Fruit fly (Drosophila melanogaster) whole organism, embryonic: ENCODE measurements around the gene CG46459.

ENCODE experiments used
- ATbp ChIP-seq: fragments of 200-800 bp; sonication (Bioruptor generic); optimal IDR thresholded peaks from 2 replicates; lab custom pipeline; 2017; ENCODE audit warnings: missing biosample characterization, mild to moderate bottlenecking, missing genetic modification characterization, missing genetic modification reagents
- Awh ChIP-seq: fragments of 200-800 bp; sonication (Bioruptor generic); IDR thresholded peaks from 2 replicates; pipeline ENCODE4, ENCODE4 v1.3.6; 2022; ENCODE audit warnings: missing biosample characterization, missing genetic modification characterization
- Bgb ChIP-seq: fragments of 200-800 bp; sonication (Bioruptor generic); IDR thresholded peaks from 2 replicates; pipeline ENCODE4 v1.3.6; 2022; ENCODE audit warnings: missing biosample characterization, missing genetic modification characterization; ENCODE audit not compliant: partially characterized antibody
- CG11504 ChIP-seq: fragments of 200-800 bp; sonication (Bioruptor generic); optimal IDR thresholded peaks from 3 replicates; lab custom pipeline; 2019; ENCODE audit warnings: missing biosample characterization, mild to moderate bottlenecking, missing genetic modification characterization, moderate library complexity
- CG13287 ChIP-seq: fragments of 200-800 bp; sonication (Bioruptor generic); IDR thresholded peaks from 2 replicates; pipeline ENCODE4 v1.3.6; 2022; ENCODE audit warnings: missing biosample characterization, missing genetic modification characterization; ENCODE audit not compliant: partially characterized antibody
- CG14050 ChIP-seq: fragments of 200-800 bp; sonication (Bioruptor generic); IDR thresholded peaks from 3 replicates; pipeline ENCODE4 v1.3.6; 2022; ENCODE audit warnings: missing biosample characterization, missing genetic modification characterization
- CG14860 ChIP-seq: fragments of 200-800 bp; sonication (Bioruptor generic); IDR thresholded peaks from 3 replicates; pipeline ENCODE4 v1.3.6; 2022; ENCODE audit warnings: missing biosample characterization, missing genetic modification characterization; ENCODE audit not compliant: partially characterized antibody
- CG16813 ChIP-seq: fragments of 200-800 bp; sonication (Bioruptor generic); IDR thresholded peaks from 3 replicates; pipeline ENCODE4 v1.3.6; 2022; ENCODE audit warnings: missing biosample characterization, missing genetic modification characterization; ENCODE audit not compliant: partially characterized antibody
- CG17186 ChIP-seq: fragments of 200-800 bp; sonication (Bioruptor generic); optimal IDR thresholded peaks from 3 replicates; lab custom pipeline; 2017; ENCODE audit warnings: missing biosample characterization, missing genetic modification reagents, missing genetic modification characterization
- CG17361 ChIP-seq: fragments of 200-800 bp; sonication (Bioruptor generic); IDR thresholded peaks from 3 replicates; pipeline ENCODE4 v1.3.6; 2022; ENCODE audit warnings: missing biosample characterization, missing genetic modification characterization
- CG31388 ChIP-seq: fragments of 200-800 bp; sonication (Bioruptor generic); optimal IDR thresholded peaks from 2 replicates; lab custom pipeline; 2016; ENCODE audit warnings: missing biosample characterization, missing genetic modification characterization
- CG34224 ChIP-seq: fragments of 200-800 bp; sonication (Bioruptor generic); IDR thresholded peaks from 3 replicates; pipeline ENCODE4 v1.3.6; 2022; ENCODE audit warnings: missing biosample characterization, missing genetic modification characterization; ENCODE audit not compliant: partially characterized antibody
- CG7963 ChIP-seq: fragments of 200-800 bp; sonication (Bioruptor generic); IDR thresholded peaks from 3 replicates; pipeline ENCODE4 v1.3.6; 2022; ENCODE audit warnings: missing biosample characterization, missing genetic modification characterization; ENCODE audit not compliant: partially characterized antibody
- CG9797 ChIP-seq: fragments of 200-800 bp; sonication (Bioruptor generic); optimal IDR thresholded peaks from 3 replicates; lab custom pipeline; 2018; ENCODE audit warnings: missing biosample characterization, mild to moderate bottlenecking, missing genetic modification characterization
- D19A ChIP-seq: fragments of 200-800 bp; optimal IDR thresholded peaks from 3 replicates; lab custom pipeline; 2019; ENCODE audit warnings: missing biosample characterization, mild to moderate bottlenecking, missing genetic modification characterization, moderate library complexity
- Dll ChIP-seq: fragments of 200-800 bp; sonication (Bioruptor generic); IDR thresholded peaks from 4 replicates; pipeline ENCODE4 v1.3.6; 2022; ENCODE audit warnings: missing biosample characterization, missing genetic modification characterization; ENCODE audit not compliant: partially characterized antibody
- Dp ChIP-seq: fragments of 200-800 bp; sonication (Bioruptor generic); optimal IDR thresholded peaks from 2 replicates; lab custom pipeline; 2018; ENCODE audit warnings: missing biosample characterization, mild to moderate bottlenecking, missing genetic modification characterization, moderate library complexity
- HLH4C ChIP-seq: fragments of 200-800 bp; sonication (Bioruptor generic); IDR thresholded peaks from 3 replicates; pipeline ENCODE4 v1.3.6; 2022; ENCODE audit warnings: missing biosample characterization, missing genetic modification characterization; ENCODE audit not compliant: partially characterized antibody
- HmgZ ChIP-seq: fragments of 200-800 bp; sonication (Bioruptor generic); optimal IDR thresholded peaks from 2 replicates; lab custom pipeline; 2018; ENCODE audit warnings: missing biosample characterization, mild to moderate bottlenecking, missing genetic modification characterization
- Hmr ChIP-seq: fragments of 200-800 bp; sonication (Bioruptor generic); optimal IDR thresholded peaks from 3 replicates; lab custom pipeline; 2017; ENCODE audit warnings: mild to moderate bottlenecking, missing biosample characterization, missing genetic modification reagents, missing genetic modification characterization
- MESR4 ChIP-seq: fragments of 200-800 bp; sonication (Bioruptor generic); optimal IDR thresholded peaks from 2 replicates; lab custom pipeline; 2018; ENCODE audit warnings: missing biosample characterization, mild to moderate bottlenecking, missing genetic modification characterization, moderate library complexity
- Pdp1 ChIP-seq, 2 experiments: fragments of 200-800 bp; sonication (Bioruptor generic); optimal IDR thresholded peaks; 3 replicates each; lab custom pipeline; 2016; ENCODE audit warnings: missing biosample characterization in 2 of 2, missing genetic modification characterization in 2 of 2, mild to moderate bottlenecking in 1 of 2, moderate library complexity in 1 of 2
- Rx ChIP-seq: fragments of 200-800 bp; sonication (Bioruptor generic); IDR thresholded peaks from 2 replicates; pipeline ENCODE4 v1.3.6; 2022; ENCODE audit warnings: missing biosample characterization, missing genetic modification characterization
- Scr ChIP-seq: fragments of 200-800 bp; sonication (Bioruptor generic); IDR thresholded peaks from 2 replicates; pipeline ENCODE4 v1.3.6; 2022; ENCODE audit warnings: missing biosample characterization, missing genetic modification characterization; ENCODE audit not compliant: partially characterized antibody
- Sin3A ChIP-seq: fragments of >200 bp; optimal IDR thresholded peaks from 2 replicates; lab custom pipeline; 2018
- Six4 ChIP-seq: fragments of 200-800 bp; sonication (Bioruptor generic); optimal IDR thresholded peaks from 2 replicates; lab custom pipeline; 2016; ENCODE audit warnings: missing biosample characterization, missing genetic modification characterization
- Sry-δ ChIP-seq: fragments of 200-800 bp; sonication (Bioruptor generic); optimal IDR thresholded peaks from 2 replicates; lab custom pipeline; 2016; ENCODE audit warnings: missing biosample characterization, missing genetic modification characterization
- Vsx1 ChIP-seq: fragments of 200-800 bp; sonication (Bioruptor generic); optimal IDR thresholded peaks from 2 replicates; lab custom pipeline; 2017; ENCODE audit warnings: missing biosample characterization, mild to moderate bottlenecking, missing genetic modification characterization, missing genetic modification reagents
- amos ChIP-seq: fragments of 200-800 bp; sonication (Bioruptor generic); IDR thresholded peaks from 2 replicates; pipeline ENCODE4 v1.3.6; 2022; ENCODE audit warnings: missing biosample characterization, missing genetic modification characterization; ENCODE audit not compliant: partially characterized antibody
- bbx ChIP-seq: fragments of 200-800 bp; sonication (Bioruptor generic); IDR thresholded peaks from 2 replicates; pipeline ENCODE4 v1.3.6; 2022; ENCODE audit warnings: missing biosample characterization, missing genetic modification characterization; ENCODE audit not compliant: partially characterized antibody
- cato ChIP-seq: fragments of 200-800 bp; sonication (Bioruptor generic); optimal IDR thresholded peaks from 2 replicates; lab custom pipeline; 2016; ENCODE audit warnings: missing biosample characterization, missing genetic modification characterization, borderline replicate concordance
- crp ChIP-seq, 2 experiments: fragments of 200-800 bp; sonication (Bioruptor generic); optimal IDR thresholded peaks; 2 replicates in 1 of 2; 3 replicates in 1 of 2; lab custom pipeline; 2017; ENCODE audit warnings: missing biosample characterization in 2 of 2, missing genetic modification characterization in 2 of 2, mild to moderate bottlenecking in 1 of 2, moderate library complexity in 1 of 2
- danr ChIP-seq: fragments of 200-800 bp; sonication (Bioruptor generic); IDR thresholded peaks from 2 replicates; pipeline ENCODE4 v1.3.6; 2022; ENCODE audit warnings: missing biosample characterization, missing genetic modification characterization
- dimm ChIP-seq: fragments of 200-800 bp; sonication (Bioruptor generic); IDR thresholded peaks from 2 replicates; pipeline ENCODE4 v1.3.6; 2022; ENCODE audit warnings: missing biosample characterization, missing genetic modification characterization
- exex ChIP-seq: fragments of 200-800 bp; sonication (Bioruptor generic); optimal IDR thresholded peaks from 4 replicates; lab custom pipeline; 2018; ENCODE audit warnings: missing biosample characterization, mild to moderate bottlenecking, missing genetic modification characterization, moderate library complexity
- fru ChIP-seq: fragments of >200 bp; optimal IDR thresholded peaks from 2 replicates; lab custom pipeline; 2017
- gfzf ChIP-seq: fragments of 200-800 bp; sonication (Bioruptor generic); optimal IDR thresholded peaks from 2 replicates; lab custom pipeline; 2016; ENCODE audit warnings: missing biosample characterization, mild to moderate bottlenecking, missing genetic modification characterization, moderate library complexity
- inv ChIP-seq: fragments of 200-800 bp; sonication (Bioruptor generic); IDR thresholded peaks from 2 replicates; pipeline ENCODE4 v1.3.6; 2022; ENCODE audit warnings: missing biosample characterization, missing genetic modification characterization; ENCODE audit not compliant: partially characterized antibody
- kni ChIP-seq: fragments of 200-800 bp; sonication (Bioruptor generic); optimal IDR thresholded peaks from 3 replicates; lab custom pipeline; 2017; ENCODE audit warnings: mild to moderate bottlenecking, missing biosample characterization, missing genetic modification reagents, missing genetic modification characterization
- knrl ChIP-seq: fragments of 200-800 bp; sonication (Bioruptor generic); IDR thresholded peaks from 3 replicates; pipeline ENCODE4 v1.3.6; 2022; ENCODE audit warnings: missing biosample characterization, missing genetic modification characterization; ENCODE audit not compliant: partially characterized antibody
- nerfin-2 ChIP-seq: fragments of 200-800 bp; sonication (Bioruptor generic); IDR thresholded peaks from 2 replicates; pipeline ENCODE4 v1.3.6; 2022; ENCODE audit warnings: missing biosample characterization, missing genetic modification characterization; ENCODE audit not compliant: partially characterized antibody
- nmo ChIP-seq: fragments of 200-800 bp; sonication (Bioruptor generic); optimal IDR thresholded peaks from 2 replicates; lab custom pipeline; 2018; ENCODE audit warnings: missing biosample characterization, mild to moderate bottlenecking, missing genetic modification characterization, moderate library complexity
- pfk ChIP-seq: fragments of 200-800 bp; sonication (Bioruptor generic); optimal IDR thresholded peaks from 2 replicates; lab custom pipeline; 2018; ENCODE audit warnings: missing biosample characterization, mild to moderate bottlenecking, missing genetic modification characterization, moderate library complexity
- pzg ChIP-seq: fragments of 200-800 bp; sonication (Bioruptor generic); optimal IDR thresholded peaks from 3 replicates; lab custom pipeline; 2018; ENCODE audit warnings: missing biosample characterization, mild to moderate bottlenecking, missing genetic modification characterization, moderate library complexity
- sens ChIP-seq: fragments of 200-800 bp; sonication (Bioruptor generic); peaks from one replicate; lab custom pipeline; 2016; ENCODE audit warnings: missing biosample characterization, missing genetic modification characterization
- slou ChIP-seq: fragments of 200-800 bp; sonication (Bioruptor generic); optimal IDR thresholded peaks from 3 replicates; lab custom pipeline; 2016; ENCODE audit warnings: missing biosample characterization, missing genetic modification characterization
- vnd ChIP-seq: fragments of 200-800 bp; sonication (Bioruptor generic); IDR thresholded peaks from 3 replicates; pipeline ENCODE4 v1.3.6; 2022; ENCODE audit warnings: missing biosample characterization, missing genetic modification characterization; ENCODE audit not compliant: partially characterized antibody
- zen2 ChIP-seq: fragments of 200-800 bp; sonication (Bioruptor generic); IDR thresholded peaks from 3 replicates; pipeline ENCODE4 v1.3.6; 2022; ENCODE audit warnings: missing biosample characterization, missing genetic modification characterization; ENCODE audit not compliant: partially characterized antibody

CG46459 gene

dm6 chr3R:10708169-10708568, 11.7 kb downstream of the CG46459 start, which contains the start of gene CG31278:
Gene CG31278 (minus strand): TSS chr3R:10708340.
- TF ChIP-seq ATbp (GFP tag; lab: Kevin White, UChicago) (no peak), CG17361 (GFP tag; lab: Robert Waterston, UW) (no peak), cato (GFP tag; lab: Kevin White, UChicago) (no peak), nmo (GFP tag; lab: Kevin White, UChicago) (peak; percentile 23), CG7963 (GFP tag; lab: Robert Waterston, UW) (peak; percentile 80), CG31388 (GFP tag; lab: Kevin White, UChicago) (no peak), amos (GFP tag; lab: Robert Waterston, UW) (peak; percentile 84), D19A (tag; lab: Kevin White, UChicago) (no peak), Pdp1 (GFP tag; optimal IDR thresholded peaks at IDR 0.05; lab: Kevin White, UChicago) (peak in 1 of 2 experiments; percentile 91), HmgZ (tag; lab: Kevin White, UChicago) (no peak), CG16813 (GFP tag; lab: Robert Waterston, UW) (peak; percentile 74), danr (no peak), exex (tag; lab: Kevin White, UChicago) (no peak), Sin3A (peak; percentile 41), fru (lab: Kevin White, UChicago) (no peak), Six4 (GFP tag; lab: Kevin White, UChicago) (no peak), CG13287 (GFP tag; lab: Robert Waterston, UW) (peak; percentile 85), gfzf (GFP tag; lab: Kevin White, UChicago) (peak; percentile 67), CG34224 (GFP tag; lab: Robert Waterston, UW) (peak; percentile 81), Bgb (GFP tag; lab: Robert Waterston, UW) (peak; percentile 82), Hmr (GFP tag; lab: Kevin White, UChicago) (no peak), Scr (GFP tag; lab: Robert Waterston, UW) (peak; percentile 83), slou (GFP tag; lab: Kevin White, UChicago) (no peak), MESR4 (GFP tag; lab: Kevin White, UChicago) (peak; percentile 35), Rx (no peak), dimm (GFP tag; lab: Robert Waterston, UW) (no peak), kni (no peak), inv (GFP tag; lab: Robert Waterston, UW) (peak; percentile 54; the same call in 1 of the 2 replicates), CG14050 (GFP tag; lab: Robert Waterston, UW) (no peak), CG14860 (GFP tag; lab: Robert Waterston, UW) (0 out of 3 replicates have a peak, but pooled peaks have one; percentile 56), Vsx1 (GFP tag; lab: Kevin White, UChicago) (no peak), CG11504 (tag; lab: Kevin White, UChicago) (no peak), HLH4C (GFP tag; lab: Robert Waterston, UW) (peak; percentile 64), Awh (GFP tag; lab: Robert Waterston, UW) (no peak), sens (peak; percentile 58), CG17186 (GFP tag; lab: Kevin White, UChicago) (no peak), crp (GFP tag; optimal IDR thresholded peaks at IDR 0.05; lab: Kevin White, UChicago) (peak; percentile 31 to 89), Sry-δ (GFP tag; lab: Kevin White, UChicago) (peak; percentile 92), bbx (GFP tag; lab: Robert Waterston, UW) (peak; percentile 81), pfk (GFP tag; lab: Kevin White, UChicago) (no peak), pzg (peak; percentile 79), Dll (GFP tag; lab: Robert Waterston, UW) (peak; percentile 83), knrl (GFP tag; lab: Robert Waterston, UW) (peak; percentile 79), vnd (GFP tag; lab: Robert Waterston, UW) (peak; percentile 64; the same call in 2 of the 3 replicates), Dp (GFP tag; lab: Kevin White, UChicago) (peak; percentile 91), nerfin-2 (peak; percentile 39; the same call in 1 of the 2 replicates), CG9797 (GFP tag; lab: Kevin White, UChicago) (peak; percentile 75), zen2 (GFP tag; lab: Robert Waterston, UW) (peak; percentile 75; the same call in 2 of the 3 replicates)
